Worm (Caenorhabditis elegans) whole organism, young adult: ENCODE measurements around the gene pges-2.
A peak's percentile ranks its signal among the peaks of the same experiment; 100 is the strongest.

Source experiments
- B0019.2 ChIP-seq: fragments of 200-800 bp; sonication (Bioruptor generic); conservative IDR thresholded peaks from 2 replicates; pipeline ENCODE4 v1.3.6; 2022; ENCODE audit warnings: missing genetic modification reagents, missing genetic modification characterization, missing compliant biosample characterization
- B0336.3 ChIP-seq: fragments of 200-800 bp; sonication (Bioruptor generic); IDR thresholded peaks from 2 replicates; pipeline ENCODE4 v1.3.6; 2022; ENCODE audit warnings: missing genetic modification characterization, missing compliant biosample characterization
- C06A6.2 ChIP-seq: fragments of 200-800 bp; sonication (Bioruptor generic); conservative IDR thresholded peaks from 2 replicates; pipeline ENCODE4 v1.3.6; 2022; ENCODE audit warnings: missing genetic modification characterization, missing compliant biosample characterization
- D2030.7 ChIP-seq: fragments of 200-800 bp; sonication (Bioruptor generic); IDR thresholded peaks from 2 replicates; pipeline ENCODE4 v1.3.6; 2022; ENCODE audit warnings: missing genetic modification reagents, missing genetic modification characterization, missing compliant biosample characterization
- F23B12.7 ChIP-seq: sonication (generic microtip); optimal IDR thresholded peaks from 2 replicates; lab custom pipeline; 2017; ENCODE audit warnings: missing genetic modification characterization, mild to moderate bottlenecking, missing compliant biosample characterization, antibody characterized with exemption, moderate library complexity; ENCODE audit not compliant: insufficient read depth
- F33H1.4 ChIP-seq: fragments of 200-800 bp; sonication (Bioruptor generic); IDR thresholded peaks from 2 replicates; pipeline ENCODE4 v1.3.6; 2022; ENCODE audit warnings: missing genetic modification reagents, missing genetic modification characterization, missing compliant biosample characterization
- F37B4.10 ChIP-seq: fragments of 200-800 bp; sonication (Bioruptor generic); IDR thresholded peaks from 2 replicates; pipeline ENCODE4 v1.3.6; 2022; ENCODE audit warnings: missing genetic modification characterization, missing compliant biosample characterization
- F49E8.2 ChIP-seq: sonication (generic microtip); optimal IDR thresholded peaks from 3 replicates; lab custom pipeline; 2017; ENCODE audit warnings: missing genetic modification characterization, mild to moderate bottlenecking, missing compliant biosample characterization, antibody characterized with exemption, moderate library complexity; ENCODE audit not compliant: insufficient read depth
- F57A8.1 ChIP-seq: fragments of 200-800 bp; sonication (Bioruptor generic); optimal IDR thresholded peaks from 2 replicates; lab custom pipeline; 2018; ENCODE audit warnings: mild to moderate bottlenecking, missing genetic modification characterization, moderate library complexity, missing compliant biosample characterization
- K12H6.12 ChIP-seq: fragments of 200-800 bp; sonication (Bioruptor generic); optimal IDR thresholded peaks from 2 replicates; lab custom pipeline; 2018; ENCODE audit warnings: mild to moderate bottlenecking, missing genetic modification characterization, missing compliant biosample characterization
- T26A5.8 ChIP-seq: sonication (generic microtip); optimal IDR thresholded peaks from 2 replicates; lab custom pipeline; 2016; ENCODE audit warnings: missing genetic modification characterization, missing compliant biosample characterization
- Y67H2A.10 ChIP-seq: fragments of 200-800 bp; sonication (Bioruptor generic); conservative IDR thresholded peaks from 2 replicates; pipeline ENCODE4 v1.3.6; 2022; ENCODE audit warnings: missing genetic modification reagents, missing genetic modification characterization, missing compliant biosample characterization
- Y79H2A.3 ChIP-seq: fragments of 200-800 bp; sonication (Bioruptor generic); conservative IDR thresholded peaks from 2 replicates; pipeline ENCODE4 v1.3.6; 2022; ENCODE audit warnings: missing genetic modification reagents, missing genetic modification characterization, missing compliant biosample characterization
- ama-1 ChIP-seq, 3 experiments: fragments of 150-350 bp in 1 of 3; sonication (generic microtip) in 2 of 3; optimal IDR thresholded peaks; 2 replicates each; lab custom pipeline; 2014 to 2018; ENCODE audit warnings: missing biosample characterization in 2 of 3, missing genetic modification characterization in 2 of 3, missing genetic modification reagents in 2 of 3
- athp-1 ChIP-seq: sonication (generic microtip); optimal IDR thresholded peaks from 2 replicates; lab custom pipeline; 2017; ENCODE audit warnings: mild to moderate bottlenecking, missing genetic modification characterization, missing compliant biosample characterization
- cebp-1 ChIP-seq, 2 experiments: fragments of 200-800 bp in 1 of 2; sonication (Bioruptor generic) in 1 of 2; sonication (generic microtip) in 1 of 2; IDR thresholded peaks in 1 of 2; optimal IDR thresholded peaks in 1 of 2; 2 replicates each; pipeline versions ENCODE4 v1.3.6 to Lab custom; 2017 to 2022; ENCODE audit warnings: missing compliant biosample characterization in 2 of 2, missing genetic modification characterization in 2 of 2, mild to moderate bottlenecking in 1 of 2, missing genetic modification reagents in 1 of 2, moderate library complexity in 1 of 2
- egrh-3 ChIP-seq: fragments of 200-800 bp; sonication (Bioruptor generic); IDR thresholded peaks from 2 replicates; pipeline ENCODE4 v1.3.6; 2022; ENCODE audit warnings: missing genetic modification reagents, missing genetic modification characterization, missing compliant biosample characterization
- ekl-4 ChIP-seq: fragments of 200-800 bp; sonication (Bioruptor generic); IDR thresholded peaks from 2 replicates; pipeline ENCODE4 v1.3.6; 2022; ENCODE audit warnings: missing genetic modification reagents, missing genetic modification characterization, missing compliant biosample characterization
- fkh-3 ChIP-seq: sonication (generic microtip); optimal IDR thresholded peaks from 2 replicates; lab custom pipeline; 2016; ENCODE audit warnings: mild to moderate bottlenecking, missing genetic modification characterization, missing compliant biosample characterization
- hmg-20 ChIP-seq: fragments of 200-800 bp; sonication (Bioruptor generic); IDR thresholded peaks from 2 replicates; pipeline ENCODE4 v1.3.6; 2022; ENCODE audit warnings: missing genetic modification reagents, missing genetic modification characterization, missing compliant biosample characterization
- hrde-1 ChIP-seq: sonication (generic microtip); optimal IDR thresholded peaks from 2 replicates; lab custom pipeline; 2016; ENCODE audit warnings: missing genetic modification characterization, mild to moderate bottlenecking, missing compliant biosample characterization, moderate library complexity, missing genotype, missing genetic modification reagents, borderline replicate concordance
- hsf-1 ChIP-seq: fragments of 200-800 bp; sonication (Bioruptor generic); IDR thresholded peaks from 2 replicates; pipeline ENCODE4 v1.3.6; 2022; ENCODE audit warnings: missing genetic modification reagents, missing genetic modification characterization, missing compliant biosample characterization
- madf-6 ChIP-seq: fragments of 200-800 bp; sonication (Bioruptor generic); IDR thresholded peaks from 2 replicates; pipeline ENCODE4 v1.3.6; 2022; ENCODE audit warnings: missing genetic modification reagents, missing genetic modification characterization, missing compliant biosample characterization
- nhr-80 ChIP-seq: sonication (generic microtip); optimal IDR thresholded peaks from 2 replicates; lab custom pipeline; 2016; ENCODE audit warnings: missing genetic modification characterization, missing compliant biosample characterization
- rcor-1 ChIP-seq: fragments of 200-800 bp; sonication (Bioruptor generic); IDR thresholded peaks from 2 replicates; pipeline ENCODE4 v1.3.6; 2022; ENCODE audit warnings: missing genetic modification reagents, missing genetic modification characterization, missing compliant biosample characterization
- sdz-38 ChIP-seq: sonication (generic microtip); optimal IDR thresholded peaks from 2 replicates; lab custom pipeline; 2016; ENCODE audit warnings: missing genotype, missing genetic modification characterization, missing compliant biosample characterization
- snpc-1.3 ChIP-seq: sonication (generic microtip); optimal IDR thresholded peaks from 2 replicates; lab custom pipeline; 2017; ENCODE audit warnings: missing genetic modification characterization, mild to moderate bottlenecking, missing compliant biosample characterization, antibody characterized with exemption, moderate library complexity, missing genotype, missing genetic modification reagents; ENCODE audit not compliant: insufficient read depth
- snpc-4 ChIP-seq, 5 experiments: fragments of 150-350 bp in 1 of 5; sonication (generic microtip) in 4 of 5; optimal IDR thresholded peaks; 2 replicates each; lab custom pipeline; 2014 to 2018; ENCODE audit warnings: missing genetic modification characterization in 5 of 5, missing biosample characterization in 3 of 5, antibody characterized with exemption in 2 of 5, mild to moderate bottlenecking in 2 of 5, missing compliant biosample characterization in 2 of 5, missing genotype in 2 of 5, moderate library complexity in 2 of 5, missing genetic modification reagents in 1 of 5
- somi-1 ChIP-seq: fragments of 200-800 bp; sonication (Bioruptor generic); optimal IDR thresholded peaks from 2 replicates; lab custom pipeline; 2018; ENCODE audit warnings: mild to moderate bottlenecking, missing genetic modification characterization, missing compliant biosample characterization
- tbp1 ChIP-seq: fragments of 200-800 bp; sonication (Bioruptor generic); optimal IDR thresholded peaks from 2 replicates; lab custom pipeline; 2018; ENCODE audit warnings: mild to moderate bottlenecking, missing genetic modification characterization, missing compliant biosample characterization
- unc-62 ChIP-seq: fragments of 150-350 bp; optimal IDR thresholded peaks from 2 replicates; lab custom pipeline; 2014; ENCODE audit warnings: missing biosample characterization, missing genetic modification reagents, missing genetic modification characterization
- ztf-18 ChIP-seq: sonication (generic microtip); optimal IDR thresholded peaks from 2 replicates; lab custom pipeline; 2016; ENCODE audit warnings: missing genotype, mild to moderate bottlenecking, missing genetic modification characterization, missing compliant biosample characterization
- ztf-22 ChIP-seq: fragments of 200-800 bp; sonication (Bioruptor generic); optimal IDR thresholded peaks from 2 replicates; lab custom pipeline; 2018; ENCODE audit warnings: mild to moderate bottlenecking, missing genetic modification characterization, moderate library complexity, missing compliant biosample characterization
- ztf-28 ChIP-seq: fragments of 200-800 bp; sonication (Bioruptor generic); IDR thresholded peaks from 2 replicates; pipeline ENCODE4 v1.3.6; 2022; ENCODE audit warnings: missing genetic modification reagents, missing genetic modification characterization, missing compliant biosample characterization
- ztf-3 ChIP-seq: fragments of 200-800 bp; sonication (Bioruptor generic); optimal IDR thresholded peaks from 2 replicates; lab custom pipeline; 2018; ENCODE audit warnings: mild to moderate bottlenecking, missing genetic modification characterization, missing compliant biosample characterization

Gene pges-2

DNA sequence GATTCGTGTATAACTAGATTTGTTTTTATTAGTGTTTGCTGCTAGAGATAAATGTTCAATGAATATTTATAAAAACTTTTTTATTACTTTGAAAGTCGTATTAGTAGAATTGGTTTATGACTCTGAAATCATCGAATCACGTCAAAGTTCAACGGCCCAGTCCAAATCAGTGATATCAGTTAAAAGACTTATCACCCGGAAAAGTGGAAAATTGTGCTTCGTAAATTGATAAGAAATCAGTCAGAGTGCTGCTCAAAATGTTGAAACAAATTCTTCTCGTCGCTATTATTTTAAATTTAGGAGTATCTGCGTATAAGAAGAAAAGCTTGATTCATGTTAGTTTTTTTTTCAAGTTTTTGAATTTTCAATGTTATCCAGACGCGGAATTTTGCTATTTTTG is 20.7 kb upstream of the pges-2 start, which contains the start of gene R10H10.3 (continued):
- TF ChIP-seq somi-1 (GFP tag; lab: Kevin White, UChicago): no peak
- no peak for TF ChIP-seq ztf-3 (GFP tag; lab: Kevin White, UChicago)
- TF ChIP-seq fkh-3 (tag; lab: Kevin White, UChicago): no peak

DNA sequence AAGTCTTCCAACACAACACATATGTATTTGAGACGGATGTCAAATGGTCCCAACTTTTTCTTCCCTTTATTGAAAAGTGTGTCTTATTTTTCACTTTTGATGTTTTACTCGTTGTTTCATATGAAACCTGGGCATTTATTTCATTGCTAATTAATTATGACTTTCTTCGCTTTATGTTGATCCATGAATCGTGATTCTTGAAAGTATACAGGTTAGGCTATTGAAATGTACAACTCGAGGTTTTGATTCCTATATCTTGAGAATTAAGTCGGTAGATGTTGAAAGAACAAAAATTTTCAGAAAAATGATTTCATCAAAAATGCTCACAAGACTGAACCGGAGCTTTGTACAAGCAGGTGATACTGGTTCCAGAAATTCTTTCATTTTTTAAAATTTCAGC is 19.5 kb upstream of the pges-2 start, which contains the start of gene nfu-1:
Gene nfu-1, plus strand, starts transcription at position 301 of the 400 bp plus-strand sequence.
- TF ChIP-seq madf-6 (GFP tag; lab: Robert Waterston, UW) (peak; percentile 41; the same call in 1 of the 2 replicates), ama-1 (optimal IDR thresholded peaks at IDR 0.05; lab: Kevin White, UChicago) (no peak), ama-1 (GFP tag; optimal IDR thresholded peaks at IDR 0.05; lab: Kevin White, UChicago) (peak in 1 of 2 experiments; percentile 41), hsf-1 (GFP tag; lab: Robert Waterston, UW) (0 out of 2 replicates have a peak, but pooled peaks have one; percentile 11), rcor-1 (no peak), B0336.3 (GFP tag; lab: Robert Waterston, UW) (peak; percentile 29; the same call in 1 of the 2 replicates), ekl-4 (GFP tag; lab: Robert Waterston, UW) (peak; percentile 45)

DNA sequence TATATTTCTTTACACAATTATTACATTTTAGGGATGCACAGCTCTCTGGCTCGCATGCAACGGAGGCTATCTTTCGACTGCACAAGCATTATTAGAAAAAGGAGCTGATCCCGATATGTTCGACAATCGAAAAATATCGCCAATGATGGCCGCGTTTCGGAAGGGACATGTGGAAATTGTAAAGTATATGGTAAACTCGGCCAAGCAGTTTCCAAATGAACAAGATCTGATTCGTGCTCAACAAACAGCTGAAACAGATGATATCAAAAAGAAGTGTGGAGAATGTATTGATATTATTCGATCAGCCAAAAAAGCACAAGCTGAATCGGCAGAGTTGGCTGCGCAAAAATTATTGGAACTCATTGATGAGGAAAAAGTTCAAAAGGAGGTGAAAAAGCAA is 15.3 kb upstream of the pges-2 start:
- no peak for TF ChIP-seq Y67H2A.10
- TF ChIP-seq C06A6.2 (GFP tag; lab: Robert Waterston, UW): no peak
- no peak for TF ChIP-seq K12H6.12 (tag; lab: Kevin White, UChicago)
- no peak for TF ChIP-seq F23B12.7 (tag; lab: Kevin White, UChicago)
- no peak for TF ChIP-seq F49E8.2 (tag; lab: Kevin White, UChicago)
- no peak for TF ChIP-seq F33H1.4 (GFP tag; lab: Robert Waterston, UW)
- TF ChIP-seq sdz-38 (tag; lab: Kevin White, UChicago): no peak
- no peak for TF ChIP-seq nhr-80 (tag; lab: Kevin White, UChicago)
- no peak for TF ChIP-seq athp-1
- TF ChIP-seq fkh-3 (tag; lab: Kevin White, UChicago): no peak
- no peak for TF ChIP-seq F37B4.10 (GFP tag; lab: Robert Waterston, UW)
- no peak for TF ChIP-seq snpc-1.3 (tag; lab: Kevin White, UChicago)
- no peak for TF ChIP-seq hrde-1
- no peak for TF ChIP-seq B0019.2 (GFP tag; lab: Robert Waterston, UW)
- TF ChIP-seq F57A8.1 (GFP tag; lab: Kevin White, UChicago): no peak
- TF ChIP-seq ztf-22: no peak
- TF ChIP-seq egrh-3: no peak
- no peak for TF ChIP-seq Y79H2A.3 (GFP tag; lab: Robert Waterston, UW)

ce11 chrIV:10381035-10381434 is 13.4 kb upstream of the pges-2 start:
- TF ChIP-seq D2030.7 (GFP tag; lab: Robert Waterston, UW): no peak
- TF ChIP-seq snpc-4 (GFP tag; optimal IDR thresholded peaks at IDR 0.05; lab: Kevin White, UChicago): peak; percentile 5
- no peak for TF ChIP-seq snpc-4 (tag; optimal IDR thresholded peaks at IDR 0.05; lab: Kevin White, UChicago)
- no peak for TF ChIP-seq Y79H2A.3 (GFP tag; lab: Robert Waterston, UW)
- no peak for TF ChIP-seq cebp-1 (GFP tag; IDR thresholded peaks at IDR 0.05; lab: Robert Waterston, UW)
- peak; percentile 3 for TF ChIP-seq cebp-1 (tag; optimal IDR thresholded peaks at IDR 0.05; lab: Kevin White, UChicago)
- 0 out of 2 replicates have a peak, but pooled peaks have one; percentile 0 for TF ChIP-seq Y67H2A.10
- TF ChIP-seq ztf-28 (GFP tag; lab: Robert Waterston, UW): no peak
- TF ChIP-seq unc-62 (GFP tag; lab: Kevin White, UChicago): no peak
- no peak for TF ChIP-seq T26A5.8
- TF ChIP-seq tbp1 (GFP tag; lab: Kevin White, UChicago): no peak
- no peak for TF ChIP-seq hmg-20 (GFP tag; lab: Robert Waterston, UW)
- TF ChIP-seq ztf-18 (tag; lab: Kevin White, UChicago): peak; percentile 59
